ENCODE assay signal across 1 worm cellular context in genomic region chrII:6250782-6251461, ce11.
TF ChIP-seq lines count a peak whose summit lies in the region.

Gene phb-2, plus strand, starts transcription at chrII:6251411.

TF ChIP-seq in whole organism, L1 larva, 84 proteins besides CTCF, POLR2A, EP300 and RAD21 (continued from another document):
- no peak for TF ChIP-seq unc-62 (GFP tag; optimal IDR thresholded peaks at IDR 0.05; lab: Kevin White, UChicago)
- TF ChIP-seq snpc-4 (tag; optimal IDR thresholded peaks at IDR 0.05; lab: Kevin White, UChicago) = peak; percentile 54
- TF ChIP-seq nhr-85 (tag; lab: Kevin White, UChicago) = peak; percentile 91
- TF ChIP-seq aly-2 (tag; optimal IDR thresholded peaks at IDR 0.05; lab: Kevin White, UChicago) = peak; percentile 46
- TF ChIP-seq fos-1 (tag; optimal IDR thresholded peaks at IDR 0.05; lab: Kevin White, UChicago) = peak; percentile 63
- peak; percentile 17 for TF ChIP-seq C04F5.9 (tag; optimal IDR thresholded peaks at IDR 0.05; lab: Kevin White, UChicago)
- peak; percentile 57 to 85 (median 82) for TF ChIP-seq ceh-82 (tag; optimal IDR thresholded peaks at IDR 0.05; lab: Kevin White, UChicago)
- TF ChIP-seq zag-1 (tag; optimal IDR thresholded peaks at IDR 0.05; lab: Kevin White, UChicago) = no peak
- no peak for TF ChIP-seq sptf-1 (tag; optimal IDR thresholded peaks at IDR 0.05; lab: Kevin White, UChicago)
- TF ChIP-seq ces-1 (GFP tag; optimal IDR thresholded peaks at IDR 0.05; lab: Kevin White, UChicago) = no peak
- no peak for TF ChIP-seq C34B4.2 (tag; optimal IDR thresholded peaks at IDR 0.05; lab: Kevin White, UChicago)
- no peak for TF ChIP-seq nhr-12 (tag; optimal IDR thresholded peaks at IDR 0.05; lab: Kevin White, UChicago)
- TF ChIP-seq ztf-4 (tag; optimal IDR thresholded peaks at IDR 0.05; lab: Kevin White, UChicago) = peak; percentile 44
- no peak for TF ChIP-seq hlh-4 (tag; optimal IDR thresholded peaks at IDR 0.05; lab: Kevin White, UChicago)
- TF ChIP-seq xbp-1 (tag; optimal IDR thresholded peaks at IDR 0.05; lab: Kevin White, UChicago) = peak; percentile 74
- no peak for TF ChIP-seq egl-13 (tag; optimal IDR thresholded peaks at IDR 0.05; lab: Kevin White, UChicago)
- no peak for TF ChIP-seq ets-5 (GFP tag; IDR thresholded peaks at IDR 0.05; lab: Robert Waterston, UW)
- TF ChIP-seq irx-1 (tag; optimal IDR thresholded peaks at IDR 0.05; lab: Kevin White, UChicago) = peak; percentile 49
- no peak for TF ChIP-seq fkh-4 (tag; optimal IDR thresholded peaks at IDR 0.05; lab: Kevin White, UChicago; ENCODE audit: borderline replicate concordance)
- TF ChIP-seq fkh-8 (tag; optimal IDR thresholded peaks at IDR 0.05; lab: Kevin White, UChicago) = peak; percentile 64
- TF ChIP-seq snu-23 (GFP tag; optimal IDR thresholded peaks at IDR 0.05; lab: Kevin White, UChicago) = peak; percentile 87
- TF ChIP-seq mep-1 (tag; optimal IDR thresholded peaks at IDR 0.05; lab: Kevin White, UChicago) = peak; percentile 84
- peak; percentile 7 for TF ChIP-seq fkh-10 (GFP tag; optimal IDR thresholded peaks at IDR 0.05; lab: Kevin White, UChicago)
- peak; percentile 85 for TF ChIP-seq isw-1 (GFP tag; IDR thresholded peaks at IDR 0.05; lab: Robert Waterston, UW)
